Worm (Caenorhabditis elegans) whole organism, early embryonic: Measurements from ENCODE around the gene cng-3.

ENCODE experiments used
- B0310.2 ChIP-seq: sonication (generic microtip); optimal IDR thresholded peaks from 2 replicates; lab custom pipeline; 2016; ENCODE audit warnings: mild to moderate bottlenecking, missing genetic modification characterization, missing compliant biosample characterization
- aly-1 ChIP-seq: sonication (generic microtip); optimal IDR thresholded peaks from 2 replicates; lab custom pipeline; 2016; ENCODE audit warnings: missing genetic modification characterization, missing compliant biosample characterization
- ama-1 ChIP-seq: fragments of 150-350 bp; optimal IDR thresholded peaks from 2 replicates; lab custom pipeline; 2014
- ceh-36 ChIP-seq: sonication (generic microtip); optimal IDR thresholded peaks from 2 replicates; lab custom pipeline; 2016; ENCODE audit warnings: missing genetic modification characterization, inconsistent platforms, missing compliant biosample characterization
- flt-1 ChIP-seq: fragments of 200-800 bp; sonication (Bioruptor generic); IDR thresholded peaks from 2 replicates; pipeline ENCODE4 v1.3.6; 2022; ENCODE audit warnings: missing genetic modification characterization, missing compliant biosample characterization
- hmg-4 ChIP-seq: fragments of 200-800 bp; sonication (Bioruptor generic); optimal IDR thresholded peaks from 2 replicates; lab custom pipeline; 2018; ENCODE audit warnings: mild to moderate bottlenecking, missing genetic modification characterization, missing compliant biosample characterization
- pes-1 ChIP-seq: fragments of 200-800 bp; sonication (Bioruptor generic); IDR thresholded peaks from 2 replicates; pipeline ENCODE4 v1.3.6; 2022; ENCODE audit warnings: missing genetic modification reagents, missing genetic modification characterization, missing compliant biosample characterization
- scrt-1 ChIP-seq: fragments of 200-800 bp; sonication (Bioruptor generic); IDR thresholded peaks from 2 replicates; pipeline ENCODE4 v1.3.6; 2022; ENCODE audit warnings: missing genetic modification characterization, missing compliant biosample characterization
- tbx-37 ChIP-seq: fragments of 200-800 bp; sonication (Bioruptor generic); conservative IDR thresholded peaks from 2 replicates; pipeline ENCODE4 v1.3.6; 2022; ENCODE audit warnings: missing genetic modification reagents, missing genetic modification characterization, missing compliant biosample characterization

- TF ChIP-seq ama-1 (lab: Kevin White, UChicago) (no peak), flt-1 (GFP tag; lab: Robert Waterston, UW) (no peak), B0310.2 (tag; lab: Kevin White, UChicago) (no peak), hmg-4 (GFP tag; lab: Kevin White, UChicago) (no peak), aly-1 (tag; lab: Kevin White, UChicago) (no peak), pes-1 (GFP tag; lab: Robert Waterston, UW) (no peak), ceh-36 (tag; lab: Kevin White, UChicago) (no peak), scrt-1 (no peak), tbx-37 (GFP tag; lab: Robert Waterston, UW) (no peak)
These were observed 42.1 kb downstream of the cng-3 start for ce11 chrIV:9438753-9439152.
